Worm (Caenorhabditis elegans) whole organism, L2 larva: ENCODE data around the gene C35D10.17.
A peak's percentile ranks its signal among the peaks of the same experiment; 100 is the strongest.

Experiments
- R02D3.7 ChIP-seq: fragments of 150-350 bp; optimal IDR thresholded peaks from 2 replicates; lab custom pipeline; 2014; ENCODE audit warnings: missing biosample characterization, missing genetic modification characterization
- Y55F3AM.14 ChIP-seq: fragments of 200-800 bp; sonication (Bioruptor generic); optimal IDR thresholded peaks from 2 replicates; lab custom pipeline; 2018; ENCODE audit warnings: mild to moderate bottlenecking, missing genetic modification characterization, missing compliant biosample characterization
- alr-1 ChIP-seq: fragments of 150-350 bp; optimal IDR thresholded peaks from 2 replicates; lab custom pipeline; 2014; ENCODE audit warnings: missing biosample characterization, missing genetic modification characterization
- ama-1 ChIP-seq: fragments of 150-350 bp; optimal IDR thresholded peaks from 2 replicates; lab custom pipeline; 2018; ENCODE audit warnings: inconsistent platforms
- blmp-1 ChIP-seq: sonication (generic microtip); optimal IDR thresholded peaks from 2 replicates; lab custom pipeline; 2017; ENCODE audit warnings: missing genetic modification characterization, mild to moderate bottlenecking, missing compliant biosample characterization, antibody characterized with exemption, moderate library complexity; ENCODE audit not compliant: insufficient read depth
- ceh-82 ChIP-seq: fragments of 150-350 bp; optimal IDR thresholded peaks from 2 replicates; lab custom pipeline; 2014; ENCODE audit warnings: missing biosample characterization, missing genetic modification characterization
- dmd-4 ChIP-seq: sonication (generic microtip); optimal IDR thresholded peaks from 2 replicates; lab custom pipeline; 2017; ENCODE audit warnings: missing biosample characterization, missing genetic modification characterization
- egl-27 ChIP-seq: sonication (generic microtip); optimal IDR thresholded peaks from 3 replicates; lab custom pipeline; 2017; ENCODE audit warnings: missing biosample characterization, missing genetic modification reagents, missing genetic modification characterization
- elt-3 ChIP-seq: sonication (generic microtip); optimal IDR thresholded peaks from 2 replicates; lab custom pipeline; 2017; ENCODE audit warnings: missing biosample characterization, missing genetic modification characterization
- fos-1 ChIP-seq: fragments of 150-350 bp; optimal IDR thresholded peaks from 2 replicates; lab custom pipeline; 2014; ENCODE audit warnings: missing biosample characterization, missing genetic modification characterization
- lin-11 ChIP-seq: fragments of 150-350 bp; sonication (generic microtip); optimal IDR thresholded peaks from 2 replicates; lab custom pipeline; 2014; ENCODE audit warnings: missing biosample characterization, missing genetic modification characterization, inconsistent platforms, mixed read lengths
- lsy-2 ChIP-seq, 2 experiments: fragments of 150-350 bp in 1 of 2; sonication (generic microtip) in 1 of 2; optimal IDR thresholded peaks; 2 replicates each; lab custom pipeline; 2014 to 2017; ENCODE audit warnings: missing biosample characterization in 2 of 2, missing genetic modification characterization in 2 of 2
- mab-5 ChIP-seq: fragments of 150-350 bp; optimal IDR thresholded peaks from 2 replicates; lab custom pipeline; 2014; ENCODE audit warnings: missing biosample characterization, missing genetic modification characterization
- nhr-10 ChIP-seq: sonication (generic microtip); optimal IDR thresholded peaks from 2 replicates; lab custom pipeline; 2017; ENCODE audit warnings: missing biosample characterization, missing genetic modification characterization
- nhr-11 ChIP-seq: fragments of 150-350 bp; optimal IDR thresholded peaks from 2 replicates; lab custom pipeline; 2014; ENCODE audit warnings: missing biosample characterization, missing genetic modification characterization
- nhr-12 ChIP-seq: fragments of 150-350 bp; optimal IDR thresholded peaks from 2 replicates; lab custom pipeline; 2014; ENCODE audit warnings: missing biosample characterization, missing genetic modification characterization
- nhr-21 ChIP-seq: fragments of 150-350 bp; optimal IDR thresholded peaks from 2 replicates; lab custom pipeline; 2014; ENCODE audit warnings: missing biosample characterization, missing genetic modification characterization
- nhr-23 ChIP-seq: fragments of 150-350 bp; optimal IDR thresholded peaks from 2 replicates; lab custom pipeline; 2014; ENCODE audit warnings: missing biosample characterization, missing genetic modification reagents, missing genetic modification characterization
- nhr-237 ChIP-seq: fragments of 150-350 bp; optimal IDR thresholded peaks from 2 replicates; lab custom pipeline; 2014; ENCODE audit warnings: missing biosample characterization, missing genetic modification characterization
- nhr-77 ChIP-seq: fragments of 150-350 bp; optimal IDR thresholded peaks from 2 replicates; lab custom pipeline; 2014; ENCODE audit warnings: missing biosample characterization, missing genetic modification characterization
- peb-1 ChIP-seq: fragments of 150-350 bp; optimal IDR thresholded peaks from 2 replicates; lab custom pipeline; 2014; ENCODE audit warnings: missing biosample characterization, missing genetic modification characterization
- skn-1 ChIP-seq: sonication (generic microtip); optimal IDR thresholded peaks from 2 replicates; lab custom pipeline; 2017; ENCODE audit warnings: missing biosample characterization, missing genetic modification characterization
- sma-3 ChIP-seq: sonication (generic microtip); optimal IDR thresholded peaks from 2 replicates; lab custom pipeline; 2016; ENCODE audit warnings: missing genetic modification reagents, missing genetic modification characterization, missing compliant biosample characterization
- sma-9 ChIP-seq, 2 experiments: fragments of 150-350 bp in 1 of 2; sonication (generic microtip) in 1 of 2; optimal IDR thresholded peaks; 2 replicates each; lab custom pipeline; 2014 to 2016; ENCODE audit warnings: missing genetic modification characterization in 2 of 2, mild to moderate bottlenecking in 1 of 2, missing biosample characterization in 1 of 2, missing compliant biosample characterization in 1 of 2, missing genetic modification reagents in 1 of 2, moderate library complexity in 1 of 2
- snpc-4 ChIP-seq: fragments of 150-350 bp; optimal IDR thresholded peaks from 2 replicates; lab custom pipeline; 2014; ENCODE audit warnings: missing biosample characterization, missing genetic modification characterization
- unc-39 ChIP-seq: fragments of 150-350 bp; optimal IDR thresholded peaks from 2 replicates; lab custom pipeline; 2014; ENCODE audit warnings: missing biosample characterization, missing genetic modification characterization
- unc-55 ChIP-seq: fragments of 150-350 bp; sonication (generic microtip); optimal IDR thresholded peaks from 3 replicates; lab custom pipeline; 2014; ENCODE audit warnings: missing biosample characterization, missing genetic modification reagents, missing genetic modification characterization
- unc-62 ChIP-seq: fragments of 150-350 bp; optimal IDR thresholded peaks from 2 replicates; lab custom pipeline; 2014; ENCODE audit warnings: missing biosample characterization, missing genetic modification reagents, missing genetic modification characterization
- zag-1 ChIP-seq: fragments of 150-350 bp; optimal IDR thresholded peaks from 2 replicates; lab custom pipeline; 2014; ENCODE audit warnings: missing biosample characterization, missing genetic modification characterization
- ztf-1 ChIP-seq: fragments of 200-800 bp; sonication (Bioruptor generic); conservative IDR thresholded peaks from 2 replicates; pipeline ENCODE4 v1.3.6; 2022; ENCODE audit warnings: missing genetic modification characterization, missing compliant biosample characterization
- ztf-11 ChIP-seq: sonication (generic microtip); optimal IDR thresholded peaks from 2 replicates; lab custom pipeline; 2017; ENCODE audit warnings: missing biosample characterization, missing genetic modification characterization
- ztf-4 ChIP-seq: fragments of 150-350 bp; optimal IDR thresholded peaks from 2 replicates; lab custom pipeline; 2014; ENCODE audit warnings: missing biosample characterization, missing genetic modification characterization

Gene C35D10.17

ce11 chrIII:4854918-4855317 is 11.9 kb upstream of the C35D10.17 start, which contains the start of gene C35D10.8:
Gene C35D10.8 (plus strand): TSS chrIII:4855218.
- no peak for TF ChIP-seq sma-9 (GFP tag; optimal IDR thresholded peaks at IDR 0.05; lab: Kevin White, UChicago)
- no peak for TF ChIP-seq sma-9 (tag; optimal IDR thresholded peaks at IDR 0.05; lab: Kevin White, UChicago)
- TF ChIP-seq R02D3.7 (tag; lab: Kevin White, UChicago): no peak
- TF ChIP-seq, all 48 proteins: peak for 0

ce11 chrIII:4856109-4856508 is 10.8 kb upstream of the C35D10.17 start, which contains the start of gene C35D10.7:
Gene C35D10.7 (plus strand): TSS chrIII:4856193.
- TF ChIP-seq sma-9 (GFP tag; optimal IDR thresholded peaks at IDR 0.05; lab: Kevin White, UChicago) (no peak), sma-9 (tag; optimal IDR thresholded peaks at IDR 0.05; lab: Kevin White, UChicago) (no peak), unc-39 (tag; lab: Kevin White, UChicago) (no peak), zag-1 (tag; lab: Kevin White, UChicago) (no peak), dmd-4 (tag; lab: Kevin White, UChicago) (no peak)

- TF ChIP-seq egl-27 (tag; lab: Kevin White, UChicago): no peak
These were observed 9.9 kb upstream of the C35D10.17 start for ce11 chrIII:4856992-4857391.

- no peak for TF ChIP-seq peb-1 (tag; lab: Kevin White, UChicago)
- TF ChIP-seq nhr-21 (tag; lab: Kevin White, UChicago): no peak
- TF ChIP-seq nhr-11 (tag; lab: Kevin White, UChicago): no peak
- TF ChIP-seq nhr-23 (tag; lab: Kevin White, UChicago): no peak
- no peak for TF ChIP-seq R02D3.7 (tag; lab: Kevin White, UChicago)
- TF ChIP-seq lsy-2 (tag; optimal IDR thresholded peaks at IDR 0.05; lab: Kevin White, UChicago): no peak
- TF ChIP-seq sma-3 (GFP tag; lab: Kevin White, UChicago): no peak
- no peak for TF ChIP-seq fos-1 (tag; lab: Kevin White, UChicago)
- TF ChIP-seq snpc-4 (tag; lab: Kevin White, UChicago): no peak
- no peak for TF ChIP-seq nhr-237
- no peak for TF ChIP-seq blmp-1 (tag; lab: Kevin White, UChicago)
- no peak for TF ChIP-seq nhr-12 (tag; lab: Kevin White, UChicago)
- no peak for TF ChIP-seq lin-11 (tag; lab: Kevin White, UChicago)
- no peak for TF ChIP-seq dmd-4 (tag; lab: Kevin White, UChicago)
- no peak for TF ChIP-seq ztf-4
- no peak for TF ChIP-seq alr-1 (tag; lab: Kevin White, UChicago)
- no peak for TF ChIP-seq unc-55 (GFP tag; lab: Kevin White, UChicago)
These were observed 7.8 kb upstream of the C35D10.17 start, which contains the start of gene C35D10.6 for ce11 chrIII:4859039-4859438. Gene C35D10.6 (plus strand): TSS chrIII:4859339.

ce11 chrIII:4861744-4862401 is 5.0 kb upstream of the C35D10.17 start, which contains the start of the genes C35D10.10 and C35D10.5:
Gene C35D10.10 (minus strand): TSS chrIII:4861794.
Gene C35D10.5 (plus strand): TSS chrIII:4862351.
- TF ChIP-seq unc-55 (GFP tag; lab: Kevin White, UChicago): peak; percentile 33
- no peak for TF ChIP-seq ama-1 (lab: Kevin White, UChicago)

ce11 chrIII:4863127-4863526 is 3.7 kb upstream of the C35D10.17 start, which contains the start of gene coq-8:
Gene coq-8 (plus strand): TSS chrIII:4863427.
- TF ChIP-seq ceh-82 (tag; lab: Kevin White, UChicago) (no peak), egl-27 (tag; lab: Kevin White, UChicago) (no peak), skn-1 (tag; lab: Kevin White, UChicago) (no peak)
- TF ChIP-seq, all 48 proteins: peak for 0

- TF ChIP-seq nhr-11 (tag; lab: Kevin White, UChicago): no peak
- TF ChIP-seq skn-1 (tag; lab: Kevin White, UChicago): no peak
- no peak for TF ChIP-seq ztf-4
- TF ChIP-seq nhr-10 (tag; lab: Kevin White, UChicago): no peak
- TF ChIP-seq unc-62 (GFP tag; lab: Kevin White, UChicago): no peak
- TF ChIP-seq ztf-11 (tag; lab: Kevin White, UChicago): no peak
- no peak for TF ChIP-seq nhr-77 (tag; lab: Kevin White, UChicago)
- TF ChIP-seq Y55F3AM.14: no peak
- TF ChIP-seq dmd-4 (tag; lab: Kevin White, UChicago): no peak
- no peak for TF ChIP-seq mab-5
- TF ChIP-seq fos-1 (tag; lab: Kevin White, UChicago): no peak
- TF ChIP-seq ama-1 (lab: Kevin White, UChicago): no peak
- no peak for TF ChIP-seq egl-27 (tag; lab: Kevin White, UChicago)
- no peak for TF ChIP-seq elt-3 (tag; lab: Kevin White, UChicago)
- TF ChIP-seq ztf-1 (GFP tag; lab: Robert Waterston, UW): no peak
- no peak for TF ChIP-seq nhr-21 (tag; lab: Kevin White, UChicago)
These were observed 1.8 kb downstream of the C35D10.17 start, which contains the start of the genes msd-4 and C35D10.3 for ce11 chrIII:4868643-4869042. Gene msd-4 (minus strand): TSS chrIII:4868743. Gene C35D10.3 (plus strand): TSS chrIII:4868921.
